Worm (Caenorhabditis elegans): Measurements from ENCODE around the gene R07E3.1.

ce11 chrX:10379678-10380077 is 38.7 kb upstream of the R07E3.1 start, which contains the start of gene rme-4:
- TF ChIP-seq flt-1 (GFP tag; IDR thresholded peaks at IDR 0.05) (no peak), ref-1 (GFP tag; conservative IDR thresholded peaks at IDR 0.05) (no peak), cog-1 (tag; optimal IDR thresholded peaks at IDR 0.05) (no peak), med-1 (GFP tag; optimal IDR thresholded peaks at IDR 0.05; ENCODE audit: insufficient read depth) (no peak), klf-2 (GFP tag; conservative IDR thresholded peaks at IDR 0.05) (no peak), T22C8.4 (GFP tag; IDR thresholded peaks at IDR 0.05) (no peak), tab-1 (GFP tag; IDR thresholded peaks at IDR 0.05) (no peak), ztf-23 (GFP tag; IDR thresholded peaks at IDR 0.05) (no peak)

All from whole organism, midembryonic.